Worm (Caenorhabditis elegans): ENCODE measurements around the gene F17C11.26.

Gene F17C11.26

DNA sequence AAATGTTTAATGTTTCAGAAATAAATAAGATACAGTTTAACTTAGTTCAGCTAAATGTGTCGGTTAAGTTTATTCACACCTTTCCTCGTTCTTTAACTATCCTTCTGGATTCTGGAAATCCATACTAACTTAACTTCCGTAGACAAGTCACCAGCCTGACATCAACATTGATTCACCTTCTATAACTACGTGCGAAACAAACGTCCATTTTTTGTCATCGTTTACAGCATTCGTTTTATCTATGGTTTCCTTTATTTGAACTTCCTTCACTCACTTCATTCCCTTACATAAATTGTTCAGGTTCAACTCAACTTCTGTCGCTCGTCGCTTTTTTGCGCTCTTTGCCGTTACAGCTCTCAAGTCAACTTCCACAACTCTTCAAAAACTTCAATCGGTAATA, at the start of gene F17C11.26:
Gene F17C11.26, plus strand, starts transcription at position 301 of the 400 bp plus-strand sequence.
- TF ChIP-seq dmd-4 (tag; optimal IDR thresholded peaks at IDR 0.05; ENCODE audit: borderline replicate concordance) (no peak), ceh-19 (GFP tag; optimal IDR thresholded peaks at IDR 0.05) (no peak), K02D7.2 (tag; optimal IDR thresholded peaks at IDR 0.05) (no peak), hlh-15 (tag; optimal IDR thresholded peaks at IDR 0.05) (no peak)

DNA sequence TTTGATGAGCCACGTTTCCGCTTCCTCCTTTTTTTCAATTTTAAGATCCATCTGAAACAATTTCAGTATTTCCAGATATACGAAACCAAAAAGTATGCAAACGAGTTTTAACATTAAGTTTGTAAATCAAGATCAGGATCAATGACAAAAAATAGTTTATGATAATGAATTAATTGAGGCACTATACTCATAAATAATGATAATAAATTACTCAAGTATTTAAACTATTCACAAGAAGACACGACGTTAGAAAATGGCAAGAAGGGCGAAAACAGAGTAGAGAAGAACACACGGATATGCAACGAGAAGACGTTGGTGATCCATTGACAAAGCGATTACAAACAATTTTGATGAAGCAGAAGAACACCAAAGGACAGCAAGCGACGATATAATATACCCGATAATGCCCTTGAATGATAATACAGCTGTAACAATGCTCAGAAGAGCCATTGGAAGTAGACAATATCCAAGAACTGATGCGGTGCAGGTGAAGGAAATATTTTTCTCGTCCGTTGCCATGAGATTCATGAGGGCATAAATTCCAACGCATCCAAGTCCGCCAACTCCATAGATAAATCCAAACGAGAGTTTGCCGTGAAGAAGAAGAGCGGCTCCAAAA, 47.6 kb upstream of the F17C11.26 start, which contains the start of gene F32D8.4:
Gene F32D8.4, minus strand, starts transcription at position 51 of the 619 bp plus-strand sequence.
- TF ChIP-seq madf-2 (tag; optimal IDR thresholded peaks at IDR 0.05) (no peak), sdc-2 (tag; optimal IDR thresholded peaks at IDR 0.05) (no peak), sox-4 (tag; optimal IDR thresholded peaks at IDR 0.05) (no peak), ceh-48 (tag; optimal IDR thresholded peaks at IDR 0.05) (no peak), tbx-2 (tag; optimal IDR thresholded peaks at IDR 0.05) (no peak), lin-11 (tag; optimal IDR thresholded peaks at IDR 0.05) (no peak)

DNA sequence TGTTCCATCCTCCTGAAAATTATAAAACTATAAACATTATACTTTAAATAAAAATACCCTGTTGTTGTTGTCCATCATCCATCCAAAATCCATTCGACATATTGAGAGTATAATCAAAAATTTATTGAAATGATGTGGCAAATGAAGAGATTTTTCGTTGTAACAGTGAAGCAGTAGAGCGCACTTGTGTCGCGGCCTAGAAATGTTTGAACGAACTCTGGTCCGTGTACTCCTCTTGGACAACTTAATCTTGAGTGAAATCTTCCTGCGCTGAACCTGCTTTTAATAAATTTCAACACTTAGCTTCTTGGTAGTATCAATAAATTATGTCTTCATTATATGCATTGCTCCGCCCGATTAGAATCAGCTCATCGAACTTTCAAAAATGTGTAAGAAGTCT, 46.6 kb upstream of the F17C11.26 start, which contains the start of the genes F32D8.14 and F32D8.5:
Gene F32D8.14, minus strand, starts transcription at position 188 of the 400 bp plus-strand sequence.
Gene F32D8.5, plus strand, starts transcription at position 200 of the 400 bp plus-strand sequence.
- no peak for TF ChIP-seq fkh-10 (GFP tag; optimal IDR thresholded peaks at IDR 0.05)
- TF ChIP-seq unc-55 (GFP tag; optimal IDR thresholded peaks at IDR 0.05): peak; percentile 16
- TF ChIP-seq pros-1 (tag; optimal IDR thresholded peaks at IDR 0.05): peak; percentile 24
- TF ChIP-seq ceh-34 (tag; optimal IDR thresholded peaks at IDR 0.05): peak; percentile 15
- TF ChIP-seq gmeb-2 (tag; optimal IDR thresholded peaks at IDR 0.05): no peak
- TF ChIP-seq tbx-2 (tag; optimal IDR thresholded peaks at IDR 0.05): peak; percentile 80
- TF ChIP-seq sox-2 (GFP tag; IDR thresholded peaks at IDR 0.05): no peak
- TF ChIP-seq C08G9.2 (tag; optimal IDR thresholded peaks at IDR 0.05): peak; percentile 89
- TF ChIP-seq ets-4 (tag; optimal IDR thresholded peaks at IDR 0.05): peak; percentile 76
- TF ChIP-seq hlh-8 (tag; optimal IDR thresholded peaks at IDR 0.05): peak; percentile 66
- TF ChIP-seq unc-42 (tag; optimal IDR thresholded peaks at IDR 0.05): peak; percentile 59
- peak; percentile 59 for TF ChIP-seq ceh-14 (tag; optimal IDR thresholded peaks at IDR 0.05)
- peak; percentile 66 for TF ChIP-seq tbx-7 (tag; optimal IDR thresholded peaks at IDR 0.05)
- TF ChIP-seq hlh-30 (tag; optimal IDR thresholded peaks at IDR 0.05; ENCODE audit: insufficient read depth): no peak
- peak; percentile 74 for TF ChIP-seq ref-2 (tag; optimal IDR thresholded peaks at IDR 0.05)
- no peak for TF ChIP-seq ceh-6 (GFP tag; optimal IDR thresholded peaks at IDR 0.05)
- TF ChIP-seq K02D7.2 (tag; optimal IDR thresholded peaks at IDR 0.05): no peak
- TF ChIP-seq rnt-1 (tag; optimal IDR thresholded peaks at IDR 0.05): peak; percentile 45
- TF ChIP-seq C38D4.7 (GFP tag; optimal IDR thresholded peaks at IDR 0.05): no peak
- TF ChIP-seq ceh-31 (tag; optimal IDR thresholded peaks at IDR 0.05): peak; percentile 92
- TF ChIP-seq elt-2 (tag; optimal IDR thresholded peaks at IDR 0.05): peak; percentile 47
- peak; percentile 75 for TF ChIP-seq ceh-2 (tag; optimal IDR thresholded peaks at IDR 0.05)
- TF ChIP-seq fkh-6 (tag; optimal IDR thresholded peaks at IDR 0.05): peak; percentile 0
- peak; percentile 43 for TF ChIP-seq nfya-1 (tag; optimal IDR thresholded peaks at IDR 0.05)
- TF ChIP-seq fax-1 (tag; optimal IDR thresholded peaks at IDR 0.05): peak; percentile 52
- peak; percentile 40 for TF ChIP-seq dve-1 (tag; optimal IDR thresholded peaks at IDR 0.05)
- TF ChIP-seq ttx-3 (tag; optimal IDR thresholded peaks at IDR 0.05): no peak
- peak; percentile 49 for TF ChIP-seq zip-5 (tag; optimal IDR thresholded peaks at IDR 0.05)
- no peak for TF ChIP-seq ceh-24 (tag; optimal IDR thresholded peaks at IDR 0.05)
- TF ChIP-seq pha-2 (tag; optimal IDR thresholded peaks at IDR 0.05): no peak
- TF ChIP-seq ceh-30 (tag; optimal IDR thresholded peaks at IDR 0.05): no peak

Measured in whole organism, late embryonic.